Worm (Caenorhabditis elegans): Measurements from ENCODE around the gene srj-19.

Gene srj-19

ce11 chrV:2600543-2600942 is 30.0 kb upstream of the srj-19 start:
- TF ChIP-seq xbp-1 (tag; optimal IDR thresholded peaks at IDR 0.05), result peak; percentile 90
- TF ChIP-seq tlp-1 (tag; optimal IDR thresholded peaks at IDR 0.05), result no peak
- peak; percentile 87 for TF ChIP-seq F16B12.6 (tag; optimal IDR thresholded peaks at IDR 0.05)
- TF ChIP-seq C16A3.4 (tag; optimal IDR thresholded peaks at IDR 0.05), result peak; percentile 71
- peak; percentile 92 for TF ChIP-seq lin-14 (GFP tag; optimal IDR thresholded peaks at IDR 0.05)
- TF ChIP-seq nhr-237 (tag; optimal IDR thresholded peaks at IDR 0.05), result peak; percentile 63
- TF ChIP-seq unc-62 (GFP tag; optimal IDR thresholded peaks at IDR 0.05), result no peak
- peak; percentile 92 for TF ChIP-seq pax-3 (tag; optimal IDR thresholded peaks at IDR 0.05)
- TF ChIP-seq zag-1 (tag; optimal IDR thresholded peaks at IDR 0.05), result no peak
- TF ChIP-seq hlh-17 (GFP tag; optimal IDR thresholded peaks at IDR 0.05; ENCODE audit: borderline replicate concordance), result no peak
- TF ChIP-seq blmp-1 (tag; optimal IDR thresholded peaks at IDR 0.05), result peak; percentile 35
- peak; percentile 97 for TF ChIP-seq nhr-71 (tag; optimal IDR thresholded peaks at IDR 0.05)
- peak; percentile 90 for TF ChIP-seq irx-1 (tag; optimal IDR thresholded peaks at IDR 0.05)
- TF ChIP-seq lin-35 (GFP tag; optimal IDR thresholded peaks at IDR 0.05), result peak; percentile 96 to 99
- TF ChIP-seq lir-3 (tag; optimal IDR thresholded peaks at IDR 0.05; ENCODE audit: poor library complexity), result peak; percentile 88
- TF ChIP-seq lsy-2 (tag; optimal IDR thresholded peaks at IDR 0.05), result peak; percentile 87
- peak; percentile 95 for TF ChIP-seq dsc-1 (tag; optimal IDR thresholded peaks at IDR 0.05)
- peak; percentile 52; the same call in 1 of the 2 replicates for TF ChIP-seq ets-5 (GFP tag; IDR thresholded peaks at IDR 0.05)
- TF ChIP-seq dpl-1 (GFP tag; optimal IDR thresholded peaks at IDR 0.05), result peak; percentile 92 to 99 (median 97)
- TF ChIP-seq nhr-20 (tag; optimal IDR thresholded peaks at IDR 0.05), result peak; percentile 94
- peak; percentile 74 for TF ChIP-seq zip-4 (GFP tag; optimal IDR thresholded peaks at IDR 0.05)
- TF ChIP-seq skn-1 (tag; optimal IDR thresholded peaks at IDR 0.05), result peak; percentile 64
- TF ChIP-seq nhr-47 (tag; optimal IDR thresholded peaks at IDR 0.05), result peak; percentile 96
- TF ChIP-seq ceh-63 (GFP tag; optimal IDR thresholded peaks at IDR 0.05), result peak; percentile 60
- TF ChIP-seq lin-39 (tag; optimal IDR thresholded peaks at IDR 0.05), result peak; percentile 36
- peak; percentile 51 for TF ChIP-seq hpl-2 (GFP tag; optimal IDR thresholded peaks at IDR 0.05)
- peak in 1 of 6 experiments; percentile 1 for TF ChIP-seq elt-3 (tag; optimal IDR thresholded peaks at IDR 0.05)
- peak; percentile 52 for TF ChIP-seq fos-1 (tag; optimal IDR thresholded peaks at IDR 0.05)
- TF ChIP-seq mab-9 (GFP tag; IDR thresholded peaks at IDR 0.05), result peak; percentile 97
- peak; percentile 93 for TF ChIP-seq rnt-1 (tag; optimal IDR thresholded peaks at IDR 0.05)
- TF ChIP-seq lin-15B (tag; optimal IDR thresholded peaks at IDR 0.05), result peak; percentile 68
- TF ChIP-seq nhr-76 (tag; optimal IDR thresholded peaks at IDR 0.05), result no peak
- TF ChIP-seq ces-1 (GFP tag; optimal IDR thresholded peaks at IDR 0.05), result no peak
- TF ChIP-seq unc-30 (tag; optimal IDR thresholded peaks at IDR 0.05), result no peak
- no peak for TF ChIP-seq pqm-1 (tag; optimal IDR thresholded peaks at IDR 0.05)
- TF ChIP-seq ztf-11 (tag; optimal IDR thresholded peaks at IDR 0.05), result peak in 1 of 2 experiments; percentile 76
- peak; percentile 21 for TF ChIP-seq unc-130 (tag; optimal IDR thresholded peaks at IDR 0.05)
- TF ChIP-seq aha-1 (tag; optimal IDR thresholded peaks at IDR 0.05), result no peak
- peak; percentile 98 for TF ChIP-seq nhr-19 (GFP tag; conservative IDR thresholded peaks at IDR 0.05)
- TF ChIP-seq fkh-8 (tag; optimal IDR thresholded peaks at IDR 0.05), result peak; percentile 94
- TF ChIP-seq aly-2 (tag; optimal IDR thresholded peaks at IDR 0.05), result no peak
- peak; percentile 2 for TF ChIP-seq efl-3 (GFP tag; optimal IDR thresholded peaks at IDR 0.05)
- TF ChIP-seq nhr-84 (tag; optimal IDR thresholded peaks at IDR 0.05), result no peak
- TF ChIP-seq egl-27 (tag; optimal IDR thresholded peaks at IDR 0.05), result no peak
- TF ChIP-seq sptf-1 (tag; optimal IDR thresholded peaks at IDR 0.05), result no peak
- peak; percentile 93 for TF ChIP-seq unc-86 (tag; optimal IDR thresholded peaks at IDR 0.05)
- TF ChIP-seq egl-13 (tag; optimal IDR thresholded peaks at IDR 0.05), result peak; percentile 95
- peak; percentile 84 for TF ChIP-seq mep-1 (tag; optimal IDR thresholded peaks at IDR 0.05)
- no peak for TF ChIP-seq ama-1 (optimal IDR thresholded peaks at IDR 0.05)
- TF ChIP-seq nhr-77 (tag; optimal IDR thresholded peaks at IDR 0.05), result peak; percentile 63
- peak; percentile 88 for TF ChIP-seq sox-4 (tag; optimal IDR thresholded peaks at IDR 0.05)
- TF ChIP-seq vab-15 (tag; optimal IDR thresholded peaks at IDR 0.05), result peak; percentile 63
- peak; percentile 79 for TF ChIP-seq elt-2 (tag; optimal IDR thresholded peaks at IDR 0.05)

All from whole organism, L1 larva.